Worm (Caenorhabditis elegans): ENCODE measurements around the gene T25B9.9.
A peak's percentile ranks its signal among the peaks of the same experiment; 100 is the strongest.

T25B9.9 gene

ce11 chrIV:10784085-10784484 lies 14.6 kb downstream of the T25B9.9 start:
- TF ChIP-seq sma-9 (GFP tag; optimal IDR thresholded peaks at IDR 0.05): peak; percentile 93
- no peak for TF ChIP-seq sma-9 (tag; optimal IDR thresholded peaks at IDR 0.05)
- no peak for TF ChIP-seq elt-1 (tag; optimal IDR thresholded peaks at IDR 0.05)
- TF ChIP-seq ztf-1 (GFP tag; conservative IDR thresholded peaks at IDR 0.05): no peak
- peak; percentile 83 for TF ChIP-seq nhr-21 (tag; optimal IDR thresholded peaks at IDR 0.05)
- TF ChIP-seq ama-1 (optimal IDR thresholded peaks at IDR 0.05): no peak
- TF ChIP-seq sma-3 (GFP tag; optimal IDR thresholded peaks at IDR 0.05): peak; percentile 31
- TF ChIP-seq blmp-1 (tag; optimal IDR thresholded peaks at IDR 0.05; ENCODE audit: insufficient read depth): peak; percentile 70
- TF ChIP-seq nhr-129 (tag; optimal IDR thresholded peaks at IDR 0.05): peak; percentile 8
- peak; percentile 4 for TF ChIP-seq egl-27 (tag; optimal IDR thresholded peaks at IDR 0.05)
- peak; percentile 75 for TF ChIP-seq nhr-25 (tag; optimal IDR thresholded peaks at IDR 0.05)
- no peak for TF ChIP-seq R02D3.7 (tag; optimal IDR thresholded peaks at IDR 0.05)
- no peak for TF ChIP-seq ZK546.5 (tag; optimal IDR thresholded peaks at IDR 0.05)
- TF ChIP-seq crh-2 (tag; optimal IDR thresholded peaks at IDR 0.05): peak; percentile 54
- peak; percentile 27 for TF ChIP-seq fos-1 (tag; optimal IDR thresholded peaks at IDR 0.05)
- TF ChIP-seq F13H6.1 (tag; optimal IDR thresholded peaks at IDR 0.05): no peak

ce11 chrIV:10786731-10787130 lies 17.3 kb downstream of the T25B9.9 start, which contains the start of gene srd-7:
Gene srd-7, minus strand, starts transcription at chrIV:10786831.
- no peak for TF ChIP-seq unc-39 (tag; optimal IDR thresholded peaks at IDR 0.05)
- TF ChIP-seq zag-1 (tag; optimal IDR thresholded peaks at IDR 0.05): no peak
- TF ChIP-seq sma-3 (GFP tag; optimal IDR thresholded peaks at IDR 0.05): no peak
- TF ChIP-seq mbf-1 (tag; optimal IDR thresholded peaks at IDR 0.05): no peak
- TF ChIP-seq nhr-25 (tag; optimal IDR thresholded peaks at IDR 0.05): no peak
- no peak for TF ChIP-seq unc-55 (GFP tag; optimal IDR thresholded peaks at IDR 0.05)
- TF ChIP-seq nhr-10 (tag; optimal IDR thresholded peaks at IDR 0.05): no peak
- no peak for TF ChIP-seq mab-5 (tag; optimal IDR thresholded peaks at IDR 0.05)
- no peak for TF ChIP-seq C34F6.9 (tag; optimal IDR thresholded peaks at IDR 0.05)
- no peak for TF ChIP-seq ztf-11 (tag; optimal IDR thresholded peaks at IDR 0.05)
- no peak for TF ChIP-seq fos-1 (tag; optimal IDR thresholded peaks at IDR 0.05)
- TF ChIP-seq Y55F3AM.14 (GFP tag; optimal IDR thresholded peaks at IDR 0.05): no peak
- TF ChIP-seq ztf-1 (GFP tag; conservative IDR thresholded peaks at IDR 0.05): no peak
- no peak for TF ChIP-seq nhr-23 (tag; optimal IDR thresholded peaks at IDR 0.05)
- no peak for TF ChIP-seq F13H6.1 (tag; optimal IDR thresholded peaks at IDR 0.05)
- no peak for TF ChIP-seq aly-2 (tag; optimal IDR thresholded peaks at IDR 0.05)

ce11 chrIV:10790353-10790752 lies 20.9 kb downstream of the T25B9.9 start, which contains the start of gene pept-2:
Gene pept-2, plus strand, starts transcription at chrIV:10790653.
- TF ChIP-seq nhr-25 (tag; optimal IDR thresholded peaks at IDR 0.05) (peak; percentile 31), blmp-1 (tag; optimal IDR thresholded peaks at IDR 0.05; ENCODE audit: insufficient read depth) (no peak)

- TF ChIP-seq lin-11 (tag; optimal IDR thresholded peaks at IDR 0.05) (no peak), snpc-4 (tag; optimal IDR thresholded peaks at IDR 0.05) (no peak), crh-2 (tag; optimal IDR thresholded peaks at IDR 0.05) (peak; percentile 45), nhr-129 (tag; optimal IDR thresholded peaks at IDR 0.05) (peak; percentile 8)
Observed at ce11 chrIV:10795678-10796077, 26.2 kb downstream of the T25B9.9 start.

- peak; percentile 34 for TF ChIP-seq fos-1 (tag; optimal IDR thresholded peaks at IDR 0.05)
- no peak for TF ChIP-seq sem-4 (tag; optimal IDR thresholded peaks at IDR 0.05)
- peak; percentile 12 for TF ChIP-seq sma-9 (GFP tag; optimal IDR thresholded peaks at IDR 0.05)
- no peak for TF ChIP-seq sma-9 (tag; optimal IDR thresholded peaks at IDR 0.05)
- TF ChIP-seq nhr-23 (tag; optimal IDR thresholded peaks at IDR 0.05): no peak
- TF ChIP-seq gmeb-1 (tag; optimal IDR thresholded peaks at IDR 0.05): peak; percentile 20
Observed at ce11 chrIV:10796707-10797106, 27.3 kb downstream of the T25B9.9 start.

- TF ChIP-seq ZK546.5 (tag; optimal IDR thresholded peaks at IDR 0.05) (no peak), ztf-4 (tag; optimal IDR thresholded peaks at IDR 0.05) (no peak), sem-4 (tag; optimal IDR thresholded peaks at IDR 0.05) (no peak), fos-1 (tag; optimal IDR thresholded peaks at IDR 0.05) (no peak), nhr-129 (tag; optimal IDR thresholded peaks at IDR 0.05) (no peak), lin-11 (tag; optimal IDR thresholded peaks at IDR 0.05) (no peak), skn-1 (tag; optimal IDR thresholded peaks at IDR 0.05) (no peak), egl-27 (tag; optimal IDR thresholded peaks at IDR 0.05) (no peak), nhr-10 (tag; optimal IDR thresholded peaks at IDR 0.05) (no peak), lin-39 (tag; optimal IDR thresholded peaks at IDR 0.05) (no peak), F13H6.1 (tag; optimal IDR thresholded peaks at IDR 0.05) (no peak), Y55F3AM.14 (GFP tag; optimal IDR thresholded peaks at IDR 0.05) (no peak), sma-3 (GFP tag; optimal IDR thresholded peaks at IDR 0.05) (no peak), ztf-11 (tag; optimal IDR thresholded peaks at IDR 0.05) (no peak)
Observed at ce11 chrIV:10798604-10799003, 29.2 kb downstream of the T25B9.9 start.
